Worm (Caenorhabditis elegans) whole organism, L3 larva: ENCODE data around the gene B0416.10.

Experiments
- ZK546.5 ChIP-seq: sonication (generic microtip); optimal IDR thresholded peaks from 2 replicates; lab custom pipeline; 2017; ENCODE audit warnings: missing biosample characterization, missing genetic modification characterization
- aly-2 ChIP-seq: fragments of 150-350 bp; optimal IDR thresholded peaks from 2 replicates; lab custom pipeline; 2014; ENCODE audit warnings: missing biosample characterization, missing genetic modification characterization
- ama-1 ChIP-seq: fragments of 150-350 bp; optimal IDR thresholded peaks from 2 replicates; lab custom pipeline; 2018
- ceh-16 ChIP-seq: sonication (generic microtip); optimal IDR thresholded peaks from 2 replicates; lab custom pipeline; 2017; ENCODE audit warnings: missing biosample characterization, missing genetic modification characterization
- ceh-28 ChIP-seq: fragments of 150-350 bp; optimal IDR thresholded peaks from 2 replicates; lab custom pipeline; 2014; ENCODE audit warnings: missing biosample characterization, missing genetic modification reagents, missing genetic modification characterization
- ceh-82 ChIP-seq: fragments of 150-350 bp; optimal IDR thresholded peaks from 2 replicates; lab custom pipeline; 2014; ENCODE audit warnings: missing biosample characterization, missing genetic modification characterization
- ceh-9 ChIP-seq: sonication (generic microtip); optimal IDR thresholded peaks from 2 replicates; lab custom pipeline; 2018; ENCODE audit warnings: missing biosample characterization, missing genetic modification characterization
- daf-12 ChIP-seq: fragments of 150-350 bp; optimal IDR thresholded peaks from 2 replicates; lab custom pipeline; 2014; ENCODE audit warnings: missing biosample characterization, missing genetic modification reagents, missing genetic modification characterization
- egl-5 ChIP-seq: fragments of 150-350 bp; optimal IDR thresholded peaks from 2 replicates; lab custom pipeline; 2017; ENCODE audit warnings: missing biosample characterization, missing genetic modification reagents, missing genetic modification characterization, inconsistent platforms
- elt-2 ChIP-seq: sonication (generic microtip); optimal IDR thresholded peaks from 2 replicates; lab custom pipeline; 2016; ENCODE audit warnings: missing genetic modification reagents, mild to moderate bottlenecking, missing genetic modification characterization, missing compliant biosample characterization
- elt-3 ChIP-seq, 3 experiments: fragments of 150-350 bp in 1 of 3; sonication (generic microtip) in 2 of 3; optimal IDR thresholded peaks; 2 replicates in 2 of 3; 4 replicates in 1 of 3; lab custom pipeline; 2014 to 2017; ENCODE audit warnings: missing biosample characterization in 3 of 3, missing genetic modification characterization in 3 of 3
- eor-1 ChIP-seq, 2 experiments: fragments of 150-350 bp; optimal IDR thresholded peaks; 2 replicates each; lab custom pipeline; 2014 to 2018; ENCODE audit warnings: missing biosample characterization in 2 of 2, missing genetic modification characterization in 2 of 2
- fos-1 ChIP-seq: fragments of 150-350 bp; optimal IDR thresholded peaks from 2 replicates; lab custom pipeline; 2014; ENCODE audit warnings: missing biosample characterization, missing genetic modification characterization
- hmg-11 ChIP-seq: sonication (generic microtip); optimal IDR thresholded peaks from 2 replicates; lab custom pipeline; 2016; ENCODE audit warnings: missing genetic modification characterization, missing compliant biosample characterization
- jun-1 ChIP-seq: fragments of 150-350 bp; optimal IDR thresholded peaks from 2 replicates; lab custom pipeline; 2014; ENCODE audit warnings: missing biosample characterization, missing genetic modification reagents, missing genetic modification characterization
- lin-15B ChIP-seq: fragments of 150-350 bp; optimal IDR thresholded peaks from 2 replicates; lab custom pipeline; 2014; ENCODE audit warnings: missing biosample characterization, missing genetic modification characterization
- lin-39 ChIP-seq: fragments of 150-350 bp; optimal IDR thresholded peaks from 2 replicates; lab custom pipeline; 2018; ENCODE audit warnings: missing biosample characterization, missing genetic modification reagents, missing genetic modification characterization
- mdl-1 ChIP-seq: fragments of 150-350 bp; optimal IDR thresholded peaks from 2 replicates; lab custom pipeline; 2014; ENCODE audit warnings: missing biosample characterization, missing genetic modification characterization
- mml-1 ChIP-seq: fragments of 150-350 bp; sonication (generic microtip); optimal IDR thresholded peaks from 3 replicates; lab custom pipeline; 2014; ENCODE audit warnings: missing biosample characterization, missing genetic modification characterization
- nfya-1 ChIP-seq: sonication (generic microtip); optimal IDR thresholded peaks from 2 replicates; lab custom pipeline; 2017; ENCODE audit warnings: missing genetic modification characterization, mild to moderate bottlenecking, missing compliant biosample characterization, antibody characterized with exemption, moderate library complexity; ENCODE audit not compliant: insufficient read depth
- nhr-12 ChIP-seq: fragments of 150-350 bp; optimal IDR thresholded peaks from 2 replicates; lab custom pipeline; 2014; ENCODE audit warnings: missing biosample characterization, missing genetic modification characterization
- nhr-23 ChIP-seq: fragments of 150-350 bp; optimal IDR thresholded peaks from 2 replicates; lab custom pipeline; 2014; ENCODE audit warnings: missing biosample characterization, missing genetic modification reagents, missing genetic modification characterization
- nhr-25 ChIP-seq: sonication (generic microtip); optimal IDR thresholded peaks from 2 replicates; lab custom pipeline; 2017; ENCODE audit warnings: missing biosample characterization, missing genetic modification characterization
- nhr-28 ChIP-seq: fragments of 150-350 bp; optimal IDR thresholded peaks from 2 replicates; lab custom pipeline; 2014; ENCODE audit warnings: missing biosample characterization, missing genetic modification characterization
- nhr-43 ChIP-seq: sonication (generic microtip); optimal IDR thresholded peaks from 2 replicates; lab custom pipeline; 2016; ENCODE audit warnings: mild to moderate bottlenecking, missing genetic modification characterization, missing compliant biosample characterization; ENCODE audit not compliant: poor library complexity, severe bottlenecking
- nhr-67 ChIP-seq: fragments of 150-350 bp; optimal IDR thresholded peaks from 2 replicates; lab custom pipeline; 2014; ENCODE audit warnings: missing biosample characterization, missing genetic modification characterization
- nhr-76 ChIP-seq: fragments of 150-350 bp; sonication (generic microtip); optimal IDR thresholded peaks from 5 replicates; lab custom pipeline; 2014; ENCODE audit warnings: missing biosample characterization, missing genetic modification characterization
- pha-4 ChIP-seq: fragments of 150-350 bp; optimal IDR thresholded peaks from 2 replicates; lab custom pipeline; 2014; ENCODE audit warnings: missing biosample characterization, missing genetic modification reagents, missing genetic modification characterization
- pqm-1 ChIP-seq: fragments of 150-350 bp; optimal IDR thresholded peaks from 2 replicates; lab custom pipeline; 2017; ENCODE audit warnings: missing biosample characterization, missing genetic modification characterization, inconsistent platforms
- sea-2 ChIP-seq: fragments of 150-350 bp; sonication (generic microtip); optimal IDR thresholded peaks from 4 replicates; lab custom pipeline; 2014; ENCODE audit warnings: missing biosample characterization, missing genetic modification reagents, missing genetic modification characterization
- skn-1 ChIP-seq: fragments of 150-350 bp; optimal IDR thresholded peaks from 2 replicates; lab custom pipeline; 2014; ENCODE audit warnings: missing biosample characterization, missing genetic modification characterization
- snpc-4 ChIP-seq: fragments of 150-350 bp; optimal IDR thresholded peaks from 2 replicates; lab custom pipeline; 2014; ENCODE audit warnings: missing biosample characterization, missing genetic modification characterization
- tbx-2 ChIP-seq: sonication (generic microtip); optimal IDR thresholded peaks from 2 replicates; lab custom pipeline; 2016; ENCODE audit warnings: mild to moderate bottlenecking, missing genetic modification characterization, missing compliant biosample characterization
- unc-39 ChIP-seq: sonication (generic microtip); optimal IDR thresholded peaks from 4 replicates; lab custom pipeline; 2017; ENCODE audit warnings: missing biosample characterization, missing genetic modification characterization
- zag-1 ChIP-seq: fragments of 150-350 bp; optimal IDR thresholded peaks from 2 replicates; lab custom pipeline; 2014; ENCODE audit warnings: missing biosample characterization, missing genetic modification characterization
- ztf-11 ChIP-seq: fragments of 150-350 bp; optimal IDR thresholded peaks from 2 replicates; lab custom pipeline; 2014; ENCODE audit warnings: missing biosample characterization, missing genetic modification characterization
- ztf-4 ChIP-seq: fragments of 150-350 bp; optimal IDR thresholded peaks from 2 replicates; lab custom pipeline; 2014; ENCODE audit warnings: missing biosample characterization, missing genetic modification characterization

Gene B0416.10

ce11 chrX:9271886-9272285, 2.6 kb downstream of the B0416.10 start:
- TF ChIP-seq ceh-28 (tag; lab: Kevin White, UChicago) (peak; percentile 17), pha-4 (peak; percentile 48), elt-2 (peak; percentile 93), elt-3 (tag; optimal IDR thresholded peaks at IDR 0.05; lab: Kevin White, UChicago) (peak in 1 of 3 experiments; percentile 51), mml-1 (tag; lab: Kevin White, UChicago) (no peak), skn-1 (tag; lab: Kevin White, UChicago) (no peak), pqm-1 (tag; lab: Kevin White, UChicago) (peak; percentile 78), hmg-11 (tag; lab: Kevin White, UChicago) (peak; percentile 33), ceh-16 (tag; lab: Kevin White, UChicago) (no peak), daf-12 (tag; lab: Kevin White, UChicago) (no peak), nhr-43 (tag; lab: Kevin White, UChicago) (peak; percentile 12), unc-39 (tag; lab: Kevin White, UChicago) (no peak)

ce11 chrX:9270753-9271152, 3.7 kb downstream of the B0416.10 start, which contains the start of gene B0416.5:
Gene B0416.5, minus strand, starts transcription at chrX:9270853.
- TF ChIP-seq nhr-67 (tag; lab: Kevin White, UChicago) (no peak), ceh-9 (no peak), aly-2 (tag; lab: Kevin White, UChicago) (no peak), eor-1 (tag; optimal IDR thresholded peaks at IDR 0.05; lab: Kevin White, UChicago) (no peak), pha-4 (no peak), tbx-2 (tag; lab: Kevin White, UChicago) (no peak), lin-39 (no peak), ztf-11 (tag; lab: Kevin White, UChicago) (no peak), fos-1 (no peak), sea-2 (GFP tag; lab: Kevin White, UChicago) (no peak), daf-12 (tag; lab: Kevin White, UChicago) (no peak), nhr-12 (no peak), skn-1 (tag; lab: Kevin White, UChicago) (no peak)

ce11 chrX:9268373-9268772, 6.1 kb downstream of the B0416.10 start:
- no peak for TF ChIP-seq lin-15B (tag; lab: Kevin White, UChicago)
- peak; percentile 17 for TF ChIP-seq nhr-23

ce11 chrX:9266512-9266911, 8.0 kb downstream of the B0416.10 start:
- TF ChIP-seq unc-39 (tag; lab: Kevin White, UChicago) = no peak
- peak; percentile 67 for TF ChIP-seq elt-2
- TF ChIP-seq ceh-9 = no peak
- TF ChIP-seq ceh-82 (tag; lab: Kevin White, UChicago) = no peak
- peak; percentile 57 for TF ChIP-seq pha-4

ce11 chrX:9264636-9265035, 9.8 kb downstream of the B0416.10 start:
- TF ChIP-seq nhr-23 (no peak), aly-2 (tag; lab: Kevin White, UChicago) (no peak), pqm-1 (tag; lab: Kevin White, UChicago) (peak; percentile 88), snpc-4 (tag; lab: Kevin White, UChicago) (no peak), egl-5 (peak; percentile 24), mml-1 (tag; lab: Kevin White, UChicago) (no peak), pha-4 (peak; percentile 80), nhr-76 (tag; lab: Kevin White, UChicago) (no peak), lin-39 (peak; percentile 76), ztf-4 (no peak), nhr-28 (tag; lab: Kevin White, UChicago) (no peak), mdl-1 (tag; lab: Kevin White, UChicago) (peak; percentile 42), nhr-12 (no peak), nhr-25 (no peak), ZK546.5 (no peak), ceh-28 (tag; lab: Kevin White, UChicago) (no peak), tbx-2 (tag; lab: Kevin White, UChicago) (no peak), jun-1 (tag; lab: Kevin White, UChicago) (peak; percentile 12), zag-1 (tag; lab: Kevin White, UChicago) (no peak), hmg-11 (tag; lab: Kevin White, UChicago) (no peak), elt-2 (peak; percentile 96), nfya-1 (tag; lab: Kevin White, UChicago) (peak; percentile 37), ama-1 (lab: Kevin White, UChicago) (peak; percentile 61)
